Fruit fly (Drosophila melanogaster) whole organism, pupa: Measurements from ENCODE around the gene Sirt2.

Experiments
- CG10348 ChIP-seq: fragments of 200-800 bp; sonication (Bioruptor generic); IDR thresholded peaks from 2 replicates; pipeline ENCODE4 v1.3.6; 2022; ENCODE audit warnings: missing biosample characterization, missing genetic modification characterization
- CG14655 ChIP-seq: fragments of 200-800 bp; sonication (Bioruptor generic); optimal IDR thresholded peaks from 3 replicates; lab custom pipeline; 2017; ENCODE audit warnings: mild to moderate bottlenecking, missing biosample characterization, missing genetic modification reagents, missing genetic modification characterization
- CG32121 ChIP-seq: fragments of 200-800 bp; sonication (Bioruptor generic); IDR thresholded peaks from 2 replicates; pipeline ENCODE4 v1.3.6; 2022; ENCODE audit warnings: missing biosample characterization, missing genetic modification characterization
- CG8159 ChIP-seq: fragments of 200-800 bp; sonication (Bioruptor generic); optimal IDR thresholded peaks from 3 replicates; lab custom pipeline; 2018; ENCODE audit warnings: missing biosample characterization, mild to moderate bottlenecking, missing genetic modification characterization, moderate library complexity
- CG8301 ChIP-seq: fragments of 200-800 bp; sonication (Bioruptor generic); optimal IDR thresholded peaks from 2 replicates; lab custom pipeline; 2018; ENCODE audit warnings: missing biosample characterization, mild to moderate bottlenecking, missing genetic modification characterization
- D1 ChIP-seq: fragments of 200-800 bp; sonication (Bioruptor generic); optimal IDR thresholded peaks from 2 replicates; lab custom pipeline; 2018; ENCODE audit warnings: missing biosample characterization, mild to moderate bottlenecking, missing genetic modification characterization, moderate library complexity
- EcR ChIP-seq: fragments of 200-800 bp; sonication (Bioruptor generic); optimal IDR thresholded peaks from 3 replicates; lab custom pipeline; 2019; ENCODE audit warnings: missing biosample characterization, missing genetic modification characterization, mild to moderate bottlenecking, moderate library complexity, missing genetic modification reagents
- Pif1A ChIP-seq: fragments of 200-800 bp; sonication (Bioruptor generic); optimal IDR thresholded peaks from 3 replicates; lab custom pipeline; 2016; ENCODE audit warnings: missing biosample characterization, missing genetic modification characterization
- Pif1B ChIP-seq: fragments of 200-800 bp; sonication (Bioruptor generic); optimal IDR thresholded peaks from 3 replicates; lab custom pipeline; 2016; ENCODE audit warnings: missing biosample characterization, missing genetic modification characterization
- fd96Ca ChIP-seq: fragments of 200-800 bp; sonication (Bioruptor generic); IDR thresholded peaks from 3 replicates; pipeline ENCODE4 v1.3.6; 2022; ENCODE audit warnings: missing biosample characterization, missing genetic modification characterization

DNA sequence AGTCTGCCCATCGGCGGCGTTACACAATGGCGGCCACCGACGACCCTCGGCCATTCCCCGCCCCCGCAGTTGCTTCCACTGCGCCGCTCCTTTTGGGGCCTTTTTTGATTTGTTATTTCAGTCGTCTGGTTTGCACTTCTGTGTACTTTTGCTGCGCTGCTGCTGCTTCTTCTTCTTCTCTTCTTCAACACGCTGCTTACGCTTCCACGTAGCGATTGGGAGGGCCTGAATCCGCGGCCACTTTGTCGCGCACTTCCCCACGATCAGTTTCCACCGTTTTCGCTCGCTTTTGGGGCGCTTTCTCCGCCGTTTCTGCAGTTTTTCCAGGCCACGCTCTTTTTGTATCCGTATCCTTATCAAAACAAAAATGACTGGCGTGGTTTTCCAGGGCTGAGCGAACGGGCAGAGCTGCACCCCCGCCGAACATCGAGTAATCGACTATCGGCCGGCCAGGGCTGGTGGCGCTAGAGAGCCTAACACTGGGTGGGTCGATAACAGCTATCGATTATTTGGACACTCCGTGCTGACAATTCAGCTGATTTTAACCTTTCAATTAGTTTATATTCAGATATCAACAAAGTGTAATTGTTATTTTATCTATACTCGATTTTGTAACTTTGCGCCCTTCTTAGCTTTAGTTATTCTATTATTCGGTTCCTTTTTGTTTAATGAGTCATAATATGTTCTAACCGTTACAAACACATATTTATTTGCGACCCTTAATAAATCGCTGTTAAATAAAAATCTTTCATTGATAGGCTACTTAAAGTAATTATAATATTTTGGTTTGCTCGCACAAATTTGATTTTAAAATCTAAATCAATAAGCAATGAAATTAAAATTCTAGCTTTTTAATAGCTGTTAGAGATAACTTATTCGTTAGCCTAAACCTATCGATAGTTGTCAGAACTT lies at the start of gene Sirt2, which contains the start of gene CG4360:
- TF ChIP-seq CG32121 = peak; percentile 46; the same call in 1 of the 2 replicates
- no peak for TF ChIP-seq CG14655
- 0 out of 3 replicates have a peak, but pooled peaks have one; percentile 6 for TF ChIP-seq fd96Ca (GFP tag; lab: Robert Waterston, UW)
- TF ChIP-seq Pif1B = no peak
- no peak for TF ChIP-seq CG10348 (GFP tag; lab: Robert Waterston, UW)
- TF ChIP-seq CG8301 (tag; lab: Kevin White, UChicago) = no peak
- peak; percentile 53 for TF ChIP-seq CG8159 (tag; lab: Kevin White, UChicago)
- TF ChIP-seq EcR (GFP tag; lab: Kevin White, UChicago) = no peak
- TF ChIP-seq Pif1A (GFP tag; lab: Kevin White, UChicago) = no peak
- TF ChIP-seq D1 = no peak
